Worm (Caenorhabditis elegans) whole organism, young adult: ENCODE data around the gene cng-1.

ENCODE experiments used
- B0336.3 ChIP-seq: fragments of 200-800 bp; sonication (Bioruptor generic); IDR thresholded peaks from 2 replicates; pipeline ENCODE4 v1.3.6; 2022; ENCODE audit warnings: missing genetic modification characterization, missing compliant biosample characterization
- F49E8.2 ChIP-seq: sonication (generic microtip); optimal IDR thresholded peaks from 3 replicates; lab custom pipeline; 2017; ENCODE audit warnings: missing genetic modification characterization, mild to moderate bottlenecking, missing compliant biosample characterization, antibody characterized with exemption, moderate library complexity; ENCODE audit not compliant: insufficient read depth
- F52B5.7 ChIP-seq: sonication (generic microtip); optimal IDR thresholded peaks from 2 replicates; lab custom pipeline; 2016; ENCODE audit warnings: mild to moderate bottlenecking, missing genetic modification characterization, missing compliant biosample characterization
- K11D2.4 ChIP-seq: fragments of 200-800 bp; sonication (Bioruptor generic); IDR thresholded peaks from 2 replicates; pipeline ENCODE4 v1.3.6; 2022; ENCODE audit warnings: missing genetic modification reagents, missing genetic modification characterization, missing compliant biosample characterization
- K12H6.12 ChIP-seq: fragments of 200-800 bp; sonication (Bioruptor generic); optimal IDR thresholded peaks from 2 replicates; lab custom pipeline; 2018; ENCODE audit warnings: mild to moderate bottlenecking, missing genetic modification characterization, missing compliant biosample characterization
- Y53F4B.3 ChIP-seq: fragments of 200-800 bp; sonication (Bioruptor generic); IDR thresholded peaks from 2 replicates; pipeline ENCODE4 v1.3.6; 2022; ENCODE audit warnings: missing genetic modification reagents, missing genetic modification characterization, missing compliant biosample characterization
- Y53G8AR.9 ChIP-seq: fragments of 200-800 bp; sonication (Bioruptor generic); conservative IDR thresholded peaks from 2 replicates; pipeline ENCODE4 v1.3.6; 2022; ENCODE audit warnings: missing genetic modification reagents, missing genetic modification characterization, missing compliant biosample characterization
- akir-1 ChIP-seq: fragments of 200-800 bp; sonication (Bioruptor generic); optimal IDR thresholded peaks from 2 replicates; lab custom pipeline; 2018; ENCODE audit warnings: mild to moderate bottlenecking, missing genetic modification characterization, moderate library complexity, missing compliant biosample characterization
- aptf-2 ChIP-seq: fragments of 200-800 bp; sonication (Bioruptor generic); conservative IDR thresholded peaks from 2 replicates; pipeline ENCODE4 v1.3.6; 2022; ENCODE audit warnings: missing genetic modification reagents, missing genetic modification characterization, missing compliant biosample characterization
- atf-7 ChIP-seq: sonication (generic microtip); optimal IDR thresholded peaks from 2 replicates; lab custom pipeline; 2017; ENCODE audit warnings: mild to moderate bottlenecking, missing genetic modification characterization, missing compliant biosample characterization
- attf-3 ChIP-seq: fragments of 200-800 bp; sonication (Bioruptor generic); conservative IDR thresholded peaks from 2 replicates; pipeline ENCODE4 v1.3.6; 2022; ENCODE audit warnings: missing genetic modification reagents, missing genetic modification characterization, missing compliant biosample characterization
- attf-5 ChIP-seq: fragments of 200-800 bp; sonication (Bioruptor generic); optimal IDR thresholded peaks from 2 replicates; lab custom pipeline; 2018; ENCODE audit warnings: mild to moderate bottlenecking, missing genetic modification characterization, missing compliant biosample characterization
- attf-6 ChIP-seq: fragments of 200-800 bp; sonication (Bioruptor generic); IDR thresholded peaks from 2 replicates; pipeline ENCODE4 v1.3.6; 2022; ENCODE audit warnings: missing genetic modification reagents, missing genetic modification characterization, missing compliant biosample characterization
- bed-2 ChIP-seq: fragments of 200-800 bp; sonication (Bioruptor generic); IDR thresholded peaks from 2 replicates; pipeline ENCODE4 v1.3.6; 2022; ENCODE audit warnings: missing genetic modification reagents, missing genetic modification characterization, missing compliant biosample characterization
- cebp-2 ChIP-seq: fragments of 200-800 bp; sonication (Bioruptor generic); IDR thresholded peaks from 2 replicates; pipeline ENCODE4 v1.3.6; 2022; ENCODE audit warnings: missing genetic modification characterization, missing compliant biosample characterization
- ceh-100 ChIP-seq: fragments of 200-800 bp; sonication (Bioruptor generic); IDR thresholded peaks from 2 replicates; pipeline ENCODE4 v1.3.6; 2022; ENCODE audit warnings: missing genetic modification reagents, missing genetic modification characterization, missing compliant biosample characterization
- ceh-91 ChIP-seq: fragments of 200-800 bp; sonication (Bioruptor generic); IDR thresholded peaks from 2 replicates; pipeline ENCODE4 v1.3.6; 2022; ENCODE audit warnings: missing genetic modification reagents, missing genetic modification characterization, missing compliant biosample characterization
- dox-1 ChIP-seq: fragments of 200-800 bp; sonication (Bioruptor generic); IDR thresholded peaks from 2 replicates; pipeline ENCODE4 v1.3.6; 2022; ENCODE audit warnings: missing genetic modification reagents, missing genetic modification characterization, missing compliant biosample characterization
- efl-1 ChIP-seq: fragments of 150-350 bp; optimal IDR thresholded peaks from 2 replicates; lab custom pipeline; 2014; ENCODE audit warnings: missing biosample characterization, missing genetic modification reagents, missing genetic modification characterization
- ekl-4 ChIP-seq: fragments of 200-800 bp; sonication (Bioruptor generic); IDR thresholded peaks from 2 replicates; pipeline ENCODE4 v1.3.6; 2022; ENCODE audit warnings: missing genetic modification reagents, missing genetic modification characterization, missing compliant biosample characterization
- fkh-3 ChIP-seq: sonication (generic microtip); optimal IDR thresholded peaks from 2 replicates; lab custom pipeline; 2016; ENCODE audit warnings: mild to moderate bottlenecking, missing genetic modification characterization, missing compliant biosample characterization
- gei-17 ChIP-seq: fragments of 200-800 bp; sonication (Bioruptor generic); optimal IDR thresholded peaks from 2 replicates; lab custom pipeline; 2018; ENCODE audit warnings: mild to moderate bottlenecking, missing genetic modification characterization, missing compliant biosample characterization
- hrde-1 ChIP-seq: sonication (generic microtip); optimal IDR thresholded peaks from 2 replicates; lab custom pipeline; 2016; ENCODE audit warnings: missing genetic modification characterization, mild to moderate bottlenecking, missing compliant biosample characterization, moderate library complexity, missing genotype, missing genetic modification reagents, borderline replicate concordance
- let-526 ChIP-seq: fragments of 200-800 bp; sonication (Bioruptor generic); IDR thresholded peaks from 2 replicates; pipeline ENCODE4 v1.3.6; 2022; ENCODE audit warnings: missing genetic modification reagents, missing genetic modification characterization, missing compliant biosample characterization
- lin-40 ChIP-seq: sonication (generic microtip); optimal IDR thresholded peaks from 2 replicates; lab custom pipeline; 2016; ENCODE audit warnings: missing genetic modification characterization, mild to moderate bottlenecking, missing compliant biosample characterization, missing genotype, missing genetic modification reagents
- lin-54 ChIP-seq: fragments of 200-800 bp; sonication (Bioruptor generic); optimal IDR thresholded peaks from 2 replicates; lab custom pipeline; 2018; ENCODE audit warnings: mild to moderate bottlenecking, missing genetic modification characterization, missing compliant biosample characterization
- lir-1 ChIP-seq: fragments of 200-800 bp; sonication (Bioruptor generic); conservative IDR thresholded peaks from 2 replicates; pipeline ENCODE4 v1.3.6; 2022; ENCODE audit warnings: missing genetic modification reagents, missing genetic modification characterization, missing compliant biosample characterization
- lsl-1 ChIP-seq: fragments of 200-800 bp; sonication (Bioruptor generic); optimal IDR thresholded peaks from 2 replicates; lab custom pipeline; 2018; ENCODE audit warnings: mild to moderate bottlenecking, missing genetic modification characterization, moderate library complexity, missing compliant biosample characterization
- lsy-27 ChIP-seq: sonication (generic microtip); optimal IDR thresholded peaks from 2 replicates; lab custom pipeline; 2017; ENCODE audit warnings: missing genetic modification characterization, mild to moderate bottlenecking, missing compliant biosample characterization, antibody characterized with exemption, missing genotype, borderline replicate concordance; ENCODE audit not compliant: insufficient read depth
- madf-10 ChIP-seq: sonication (generic microtip); optimal IDR thresholded peaks from 2 replicates; lab custom pipeline; 2016; ENCODE audit warnings: mild to moderate bottlenecking, missing genetic modification characterization, missing compliant biosample characterization
- madf-8 ChIP-seq: fragments of 200-800 bp; sonication (Bioruptor generic); conservative IDR thresholded peaks from 2 replicates; pipeline ENCODE4 v1.3.6; 2022; ENCODE audit warnings: missing genetic modification reagents, missing genetic modification characterization, missing compliant biosample characterization
- mcd-1 ChIP-seq: fragments of 200-800 bp; sonication (Bioruptor generic); IDR thresholded peaks from 2 replicates; pipeline ENCODE4 v1.3.6; 2022; ENCODE audit warnings: missing genetic modification reagents, missing genetic modification characterization, missing compliant biosample characterization
- nfya-1 ChIP-seq: sonication (generic microtip); optimal IDR thresholded peaks from 2 replicates; lab custom pipeline; 2017; ENCODE audit warnings: antibody characterized with exemption, missing compliant biosample characterization, missing genetic modification characterization, borderline replicate concordance; ENCODE audit not compliant: insufficient read depth
- nfyb-1 ChIP-seq: fragments of 200-800 bp; sonication (Bioruptor generic); IDR thresholded peaks from 2 replicates; pipeline ENCODE4 v1.3.6; 2022; ENCODE audit warnings: missing genetic modification reagents, missing genetic modification characterization, missing compliant biosample characterization
- nhr-179 ChIP-seq: sonication (generic microtip); optimal IDR thresholded peaks from 2 replicates; lab custom pipeline; 2016; ENCODE audit warnings: mild to moderate bottlenecking, missing genetic modification characterization, missing compliant biosample characterization
- nhr-27 ChIP-seq: fragments of 200-800 bp; sonication (Bioruptor generic); optimal IDR thresholded peaks from 2 replicates; lab custom pipeline; 2018; ENCODE audit warnings: mild to moderate bottlenecking, missing genetic modification characterization, moderate library complexity, missing compliant biosample characterization
- nhr-80 ChIP-seq: sonication (generic microtip); optimal IDR thresholded peaks from 2 replicates; lab custom pipeline; 2016; ENCODE audit warnings: missing genetic modification characterization, missing compliant biosample characterization
- rcor-1 ChIP-seq: fragments of 200-800 bp; sonication (Bioruptor generic); IDR thresholded peaks from 2 replicates; pipeline ENCODE4 v1.3.6; 2022; ENCODE audit warnings: missing genetic modification reagents, missing genetic modification characterization, missing compliant biosample characterization
- somi-1 ChIP-seq: fragments of 200-800 bp; sonication (Bioruptor generic); optimal IDR thresholded peaks from 2 replicates; lab custom pipeline; 2018; ENCODE audit warnings: mild to moderate bottlenecking, missing genetic modification characterization, missing compliant biosample characterization
- tbp1 ChIP-seq: fragments of 200-800 bp; sonication (Bioruptor generic); optimal IDR thresholded peaks from 2 replicates; lab custom pipeline; 2018; ENCODE audit warnings: mild to moderate bottlenecking, missing genetic modification characterization, missing compliant biosample characterization
- tbx-9 ChIP-seq: sonication (generic microtip); optimal IDR thresholded peaks from 2 replicates; lab custom pipeline; 2016; ENCODE audit warnings: borderline replicate concordance, missing genetic modification characterization, inconsistent platforms, missing compliant biosample characterization
- xnd-1 ChIP-seq: sonication (generic microtip); optimal IDR thresholded peaks from 2 replicates; lab custom pipeline; 2016; ENCODE audit warnings: missing genotype, missing genetic modification reagents, missing genetic modification characterization, missing compliant biosample characterization
- zfh-2 ChIP-seq: fragments of 200-800 bp; sonication (Bioruptor generic); conservative IDR thresholded peaks from 2 replicates; pipeline ENCODE4 v1.3.6; 2022; ENCODE audit warnings: missing genetic modification reagents, missing genetic modification characterization, missing compliant biosample characterization
- ztf-18 ChIP-seq: sonication (generic microtip); optimal IDR thresholded peaks from 2 replicates; lab custom pipeline; 2016; ENCODE audit warnings: missing genotype, mild to moderate bottlenecking, missing genetic modification characterization, missing compliant biosample characterization
- ztf-25 ChIP-seq: fragments of 200-800 bp; sonication (Bioruptor generic); IDR thresholded peaks from 2 replicates; pipeline ENCODE4 v1.3.6; 2022; ENCODE audit warnings: missing genetic modification reagents, missing genetic modification characterization, missing compliant biosample characterization
- ztf-26 ChIP-seq: sonication (generic microtip); optimal IDR thresholded peaks from 2 replicates; lab custom pipeline; 2017; ENCODE audit warnings: missing genetic modification characterization, missing compliant biosample characterization

cng-1 gene

DNA sequence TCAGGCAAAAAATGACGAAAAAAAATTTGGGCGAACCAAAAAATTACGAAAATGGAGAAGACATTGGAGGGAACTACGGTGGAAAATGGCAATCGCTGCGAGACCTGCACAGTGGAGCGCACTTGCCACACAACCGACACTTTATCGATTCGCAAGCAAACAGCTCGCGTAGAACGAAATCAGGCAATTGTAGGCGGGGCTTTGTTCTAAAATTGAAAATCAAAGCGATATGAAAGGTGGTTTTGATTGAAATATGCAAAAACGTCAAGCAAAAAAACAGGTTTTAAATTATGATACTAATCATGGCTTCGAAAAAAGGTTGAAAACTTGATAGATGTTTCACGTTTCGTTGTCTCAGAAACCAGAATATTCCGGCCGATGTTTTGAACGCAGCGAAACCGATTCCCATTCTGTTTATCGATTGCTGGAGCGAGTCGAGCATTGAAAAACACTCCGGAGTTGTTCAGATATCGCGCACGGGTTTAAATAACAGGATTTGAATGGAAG, 29.0 kb downstream of the cng-1 start, which contains the start of the genes fib-1 and mut-15 (continued):
- no peak for TF ChIP-seq fkh-3 (tag; lab: Kevin White, UChicago)
- no peak for TF ChIP-seq cebp-2
- peak; percentile 51; the same call in 1 of the 2 replicates for TF ChIP-seq B0336.3 (GFP tag; lab: Robert Waterston, UW)
- TF ChIP-seq aptf-2 (GFP tag; lab: Robert Waterston, UW), result peak; percentile 78
- TF ChIP-seq lsl-1 (GFP tag; lab: Kevin White, UChicago), result peak; percentile 86
- TF ChIP-seq hrde-1 (tag; lab: Kevin White, UChicago), result no peak
- peak; percentile 72 for TF ChIP-seq tbp1
- peak; percentile 27; the same call in 1 of the 2 replicates for TF ChIP-seq Y53F4B.3 (GFP tag; lab: Robert Waterston, UW)
- TF ChIP-seq ceh-100 (GFP tag; lab: Robert Waterston, UW), result peak; percentile 98
- TF ChIP-seq gei-17 (GFP tag; lab: Kevin White, UChicago), result no peak
- peak; percentile 81 for TF ChIP-seq K11D2.4 (GFP tag; lab: Robert Waterston, UW)
- peak; percentile 90 for TF ChIP-seq dox-1
- TF ChIP-seq ztf-26 (tag; lab: Kevin White, UChicago), result peak; percentile 75
- TF ChIP-seq let-526 (GFP tag; lab: Robert Waterston, UW), result 0 out of 2 replicates have a peak, but pooled peaks have one; percentile 61
- 0 out of 2 replicates have a peak, but pooled peaks have one; percentile 42 for TF ChIP-seq attf-6 (GFP tag; lab: Robert Waterston, UW)
- TF ChIP-seq K12H6.12, result peak; percentile 85
- peak; percentile 86 for TF ChIP-seq lin-40 (tag; lab: Kevin White, UChicago)
- no peak for TF ChIP-seq nfya-1 (tag; lab: Kevin White, UChicago)
- peak; percentile 87 for TF ChIP-seq nfyb-1 (GFP tag; lab: Robert Waterston, UW)
- TF ChIP-seq bed-2 (GFP tag; lab: Robert Waterston, UW), result peak; percentile 66; the same call in 1 of the 2 replicates
- peak; percentile 47 for TF ChIP-seq akir-1 (GFP tag; lab: Kevin White, UChicago)
- TF ChIP-seq nhr-27, result no peak
- TF ChIP-seq Y53G8AR.9 (GFP tag; lab: Robert Waterston, UW), result peak; percentile 82
- TF ChIP-seq efl-1, result peak; percentile 66
- peak; percentile 95 for TF ChIP-seq attf-5 (GFP tag; lab: Kevin White, UChicago)
- TF ChIP-seq somi-1, result peak; percentile 41
- peak; percentile 81 for TF ChIP-seq F49E8.2
- TF ChIP-seq ztf-25, result 0 out of 2 replicates have a peak, but pooled peaks have one; percentile 14
- TF ChIP-seq lsy-27 (tag; lab: Kevin White, UChicago), result no peak
- peak; percentile 54; the same call in 1 of the 2 replicates for TF ChIP-seq lir-1 (GFP tag; lab: Robert Waterston, UW)
- TF ChIP-seq ceh-91 (GFP tag; lab: Robert Waterston, UW), result peak; percentile 88
- TF ChIP-seq madf-8, result peak; percentile 71
- TF ChIP-seq zfh-2 (GFP tag; lab: Robert Waterston, UW), result no peak
- TF ChIP-seq nhr-80, result peak; percentile 56
- TF ChIP-seq ekl-4, result peak; percentile 84
- TF ChIP-seq nhr-179 (tag; lab: Kevin White, UChicago), result no peak
- TF ChIP-seq rcor-1, result peak; percentile 86
- TF ChIP-seq xnd-1 (tag; lab: Kevin White, UChicago), result peak; percentile 47
- TF ChIP-seq lin-54 (GFP tag; lab: Kevin White, UChicago), result peak; percentile 80
- no peak for TF ChIP-seq F52B5.7 (tag; lab: Kevin White, UChicago)
- TF ChIP-seq madf-10 (tag; lab: Kevin White, UChicago), result peak; percentile 82
- no peak for TF ChIP-seq tbx-9
- peak; percentile 34 for TF ChIP-seq atf-7 (tag; lab: Kevin White, UChicago)
- TF ChIP-seq attf-3 (GFP tag; lab: Robert Waterston, UW), result peak; percentile 85
- TF ChIP-seq ztf-18 (tag; lab: Kevin White, UChicago), result peak; percentile 50
- TF ChIP-seq mcd-1 (GFP tag; lab: Robert Waterston, UW), result peak; percentile 99
